Fruit fly (Drosophila melanogaster) S2 (cell line): ENCODE results near the gene Reck.

Source experiments
- CG8478 ChIP-seq: fragments of >200 bp; optimal IDR thresholded peaks from 2 replicates; lab custom pipeline; 2018
- CTCF ChIP-seq, 2 experiments: fragments of >200 bp; optimal IDR thresholded peaks; 2 replicates each; lab custom pipeline; 2018

DNA sequence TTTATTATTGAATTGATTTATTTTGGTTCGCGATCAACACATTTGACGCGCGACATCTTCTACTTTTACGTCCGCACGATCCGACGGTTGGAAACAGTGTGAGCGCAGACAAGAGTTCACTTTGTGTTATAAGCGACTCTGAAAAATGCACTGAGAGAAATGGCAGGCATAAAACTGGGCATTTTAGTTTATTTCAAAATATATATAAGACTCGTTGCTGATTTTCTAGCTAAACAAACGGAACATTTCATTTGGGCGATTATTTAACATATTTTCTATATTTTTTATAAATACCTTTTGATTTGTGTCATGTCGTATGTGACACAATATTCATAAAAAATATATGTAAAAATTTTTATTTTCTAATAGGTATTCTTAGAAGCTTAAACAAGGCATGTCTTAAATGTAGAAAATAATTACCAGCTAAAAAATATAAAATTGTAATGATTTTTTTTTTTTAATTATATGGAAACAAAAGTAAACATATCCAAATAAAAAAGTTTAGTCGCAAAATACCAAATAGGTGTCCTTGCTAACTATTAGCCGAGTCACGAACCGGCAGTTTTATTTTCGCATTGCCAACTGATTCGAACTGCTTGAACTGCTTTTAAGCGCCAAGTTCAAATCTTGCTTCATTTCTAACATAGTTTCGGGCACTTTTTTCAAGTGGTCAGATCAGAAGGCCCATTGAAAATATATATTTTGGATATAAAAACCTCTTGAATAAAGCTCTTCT is at the start of gene Reck:
- TF ChIP-seq CG8478 (lab: Kevin White, UChicago) (no peak), CTCF (optimal IDR thresholded peaks at IDR 0.05; lab: Kevin White, UChicago) (peak in 1 of 2 experiments; percentile 73)
